Worm (Caenorhabditis elegans) whole organism, L4/young adult: Measurements from ENCODE around the gene melo-1.

Experiments
- W03F9.2 ChIP-seq: fragments of 150-350 bp; optimal IDR thresholded peaks from 2 replicates; lab custom pipeline; 2014; ENCODE audit warnings: missing biosample characterization, missing genetic modification characterization
- dao-5 ChIP-seq: sonication (generic microtip); optimal IDR thresholded peaks from 2 replicates; lab custom pipeline; 2016; ENCODE audit warnings: missing genotype, missing genetic modification characterization, moderate library complexity, missing compliant biosample characterization
- him-1 ChIP-seq: sonication (generic microtip); optimal IDR thresholded peaks from 2 replicates; lab custom pipeline; 2016; ENCODE audit warnings: missing genotype, missing genetic modification reagents, missing genetic modification characterization, missing compliant biosample characterization

- TF ChIP-seq W03F9.2 (tag; lab: Kevin White, UChicago) (no peak), him-1 (tag; lab: Kevin White, UChicago) (no peak), dao-5 (tag; lab: Kevin White, UChicago) (no peak)
Measured at ce11 chrIV:14741926-14742325, 44.9 kb upstream of the melo-1 start.
